Fruit fly (Drosophila melanogaster) whole organism, adult: Measurements from ENCODE around the gene CG8675.

Experiments used
- CG11617 ChIP-seq: fragments of 200-800 bp; sonication (Bioruptor generic); optimal IDR thresholded peaks from 2 replicates; lab custom pipeline; 2017; ENCODE audit warnings: mild to moderate bottlenecking, missing biosample characterization, missing genetic modification reagents, missing genetic modification characterization
- CG12768 ChIP-seq: fragments of 200-800 bp; sonication (Bioruptor generic); optimal IDR thresholded peaks from 2 replicates; lab custom pipeline; 2017; ENCODE audit warnings: missing biosample characterization, missing genetic modification characterization, mild to moderate bottlenecking, moderate library complexity, missing genetic modification reagents
- CG14711 ChIP-seq: fragments of 200-800 bp; sonication (Bioruptor generic); optimal IDR thresholded peaks from 2 replicates; lab custom pipeline; 2018; ENCODE audit warnings: missing biosample characterization, mild to moderate bottlenecking, missing genetic modification characterization, moderate library complexity
- CG1620 ChIP-seq: fragments of 200-800 bp; sonication (Bioruptor generic); optimal IDR thresholded peaks from 2 replicates; lab custom pipeline; 2016; ENCODE audit warnings: missing biosample characterization, missing genetic modification characterization
- CG33017 ChIP-seq: fragments of 200-800 bp; sonication (Bioruptor generic); optimal IDR thresholded peaks from 2 replicates; lab custom pipeline; 2018; ENCODE audit warnings: missing biosample characterization, mild to moderate bottlenecking, missing genetic modification characterization, moderate library complexity
- CG5204 ChIP-seq: fragments of 200-800 bp; sonication (Bioruptor generic); optimal IDR thresholded peaks from 2 replicates; lab custom pipeline; 2016; ENCODE audit warnings: missing biosample characterization, missing genetic modification characterization
- CG7045 ChIP-seq: fragments of 200-800 bp; sonication (Bioruptor generic); optimal IDR thresholded peaks from 2 replicates; lab custom pipeline; 2017; ENCODE audit warnings: missing biosample characterization, mild to moderate bottlenecking, missing genetic modification characterization
- CG7101 ChIP-seq: fragments of 200-800 bp; sonication (Bioruptor generic); optimal IDR thresholded peaks from 2 replicates; lab custom pipeline; 2018; ENCODE audit warnings: missing biosample characterization, mild to moderate bottlenecking, missing genetic modification characterization, moderate library complexity
- Clk ChIP-seq: fragments of 200-800 bp; sonication (Bioruptor generic); optimal IDR thresholded peaks from 2 replicates; lab custom pipeline; 2017; ENCODE audit warnings: missing biosample characterization, missing genetic modification characterization
- Crg-1 ChIP-seq: fragments of 200-800 bp; sonication (Bioruptor generic); optimal IDR thresholded peaks from 2 replicates; lab custom pipeline; 2016; ENCODE audit warnings: missing biosample characterization, missing genetic modification characterization
- Hr96 ChIP-seq: fragments of 200-800 bp; sonication (Bioruptor generic); optimal IDR thresholded peaks from 2 replicates; lab custom pipeline; 2016; ENCODE audit warnings: missing biosample characterization, missing genetic modification characterization
- Mnt ChIP-seq: fragments of 200-800 bp; sonication (Bioruptor generic); optimal IDR thresholded peaks from 2 replicates; lab custom pipeline; 2016; ENCODE audit warnings: missing biosample characterization, mild to moderate bottlenecking, missing genetic modification characterization
- bab1 ChIP-seq: fragments of 200-800 bp; sonication (Bioruptor generic); optimal IDR thresholded peaks from 3 replicates; lab custom pipeline; 2019; ENCODE audit warnings: missing biosample characterization, mild to moderate bottlenecking, missing genetic modification characterization, moderate library complexity
- cic ChIP-seq: fragments of 200-800 bp; sonication (Bioruptor generic); optimal IDR thresholded peaks from 2 replicates; lab custom pipeline; 2017; ENCODE audit warnings: missing biosample characterization, mild to moderate bottlenecking, missing genetic modification characterization, moderate library complexity
- cnc ChIP-seq, 2 experiments: fragments of >200 bp; optimal IDR thresholded peaks; 2 replicates each; lab custom pipeline; 2017
- kay ChIP-seq: fragments of 200-800 bp; sonication (Bioruptor generic); peaks from one replicate; lab custom pipeline; 2016; ENCODE audit warnings: missing biosample characterization, missing genetic modification characterization, borderline replicate concordance
- ovo ChIP-seq: fragments of 200-800 bp; sonication (Bioruptor generic); optimal IDR thresholded peaks from 2 replicates; lab custom pipeline; 2016; ENCODE audit warnings: missing biosample characterization, missing genetic modification characterization
- pad ChIP-seq: fragments of 200-800 bp; sonication (Bioruptor generic); optimal IDR thresholded peaks from 3 replicates; lab custom pipeline; 2017; ENCODE audit warnings: missing biosample characterization, missing genetic modification characterization, mild to moderate bottlenecking, moderate library complexity, missing genetic modification reagents
- tj ChIP-seq: fragments of 200-800 bp; sonication (Bioruptor generic); optimal IDR thresholded peaks from 3 replicates; lab custom pipeline; 2017; ENCODE audit warnings: missing biosample characterization, mild to moderate bottlenecking, missing genetic modification characterization, moderate library complexity
- toe ChIP-seq: fragments of 200-800 bp; sonication (Bioruptor generic); optimal IDR thresholded peaks from 2 replicates; lab custom pipeline; 2016; ENCODE audit warnings: missing biosample characterization, missing genetic modification characterization

The CG8675 gene

dm6 chrX:17207865-17208486, 41.3 kb downstream of the CG8675 start, which contains the start of gene CG32563:
Gene CG32563, plus strand, starts transcription at chrX:17208436.
- TF ChIP-seq cnc (optimal IDR thresholded peaks at IDR 0.05; lab: Kevin White, UChicago) (no peak), toe (GFP tag; lab: Kevin White, UChicago) (no peak), CG1620 (no peak), tj (GFP tag; lab: Kevin White, UChicago) (no peak)

DNA sequence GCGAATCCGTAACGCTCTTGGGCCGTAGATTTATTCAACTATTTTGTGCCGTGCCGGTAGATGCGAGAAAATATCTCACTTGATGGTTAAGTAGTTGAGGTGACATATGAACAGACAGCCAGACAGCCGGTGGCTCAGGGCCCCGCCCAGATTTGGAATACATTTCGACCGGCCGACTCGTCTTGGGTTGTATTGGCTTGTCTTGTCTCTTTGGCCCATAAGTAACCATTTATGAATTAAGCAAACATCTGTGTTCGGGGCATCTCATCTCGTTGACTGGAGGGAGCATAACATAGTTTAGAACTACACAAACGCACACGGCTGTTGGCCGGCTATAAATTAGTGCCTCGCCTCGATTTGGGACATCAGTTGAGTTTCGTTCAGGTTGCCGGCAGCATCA, 43.3 kb downstream of the CG8675 start, which contains the start of gene CG32564:
CG32564 (plus strand) TSS at position 362 of the 400 bp plus-strand sequence.
- no peak for TF ChIP-seq Hr96 (GFP tag; lab: Kevin White, UChicago)
- TF ChIP-seq Clk (GFP tag; lab: Kevin White, UChicago), result no peak
- TF ChIP-seq CG1620, result no peak
- TF ChIP-seq ovo (GFP tag; lab: Kevin White, UChicago), result no peak
- no peak for TF ChIP-seq Crg-1 (GFP tag; lab: Kevin White, UChicago)
- no peak for TF ChIP-seq cic
- no peak for TF ChIP-seq pad (GFP tag; lab: Kevin White, UChicago)
- TF ChIP-seq cnc (optimal IDR thresholded peaks at IDR 0.05; lab: Kevin White, UChicago), result no peak
- TF ChIP-seq Mnt (GFP tag; lab: Kevin White, UChicago), result no peak
- TF ChIP-seq CG7045 (GFP tag; lab: Kevin White, UChicago), result no peak
- TF ChIP-seq bab1, result no peak
- TF ChIP-seq kay (GFP tag; lab: Kevin White, UChicago), result no peak
- no peak for TF ChIP-seq CG11617 (GFP tag; lab: Kevin White, UChicago)
- no peak for TF ChIP-seq CG5204 (GFP tag; lab: Kevin White, UChicago)
- TF ChIP-seq CG33017 (tag; lab: Kevin White, UChicago), result no peak
- TF ChIP-seq CG14711 (tag; lab: Kevin White, UChicago), result no peak
- no peak for TF ChIP-seq CG7101 (tag; lab: Kevin White, UChicago)

dm6 chrX:17205028-17205427, 44.3 kb downstream of the CG8675 start:
- TF ChIP-seq bab1, result no peak
- TF ChIP-seq toe (GFP tag; lab: Kevin White, UChicago), result no peak
- no peak for TF ChIP-seq Hr96 (GFP tag; lab: Kevin White, UChicago)
- TF ChIP-seq Clk (GFP tag; lab: Kevin White, UChicago), result no peak
- TF ChIP-seq CG12768 (GFP tag; lab: Kevin White, UChicago), result no peak

- TF ChIP-seq Mnt (GFP tag; lab: Kevin White, UChicago) (no peak), CG7045 (GFP tag; lab: Kevin White, UChicago) (no peak)
Observed at dm6 chrX:17202498-17203162, 46.7 kb downstream of the CG8675 start, which contains the start of the genes TTLL1A and CG5070. Gene TTLL1A, minus strand, starts transcription at chrX:17202598. Gene CG5070, plus strand, starts transcription at chrX:17203112.
